Fruit fly (Drosophila melanogaster): ENCODE results near the gene CtsK1.
A peak's percentile ranks its signal among the peaks of the same experiment; 100 is the strongest.

CtsK1 gene

DNA sequence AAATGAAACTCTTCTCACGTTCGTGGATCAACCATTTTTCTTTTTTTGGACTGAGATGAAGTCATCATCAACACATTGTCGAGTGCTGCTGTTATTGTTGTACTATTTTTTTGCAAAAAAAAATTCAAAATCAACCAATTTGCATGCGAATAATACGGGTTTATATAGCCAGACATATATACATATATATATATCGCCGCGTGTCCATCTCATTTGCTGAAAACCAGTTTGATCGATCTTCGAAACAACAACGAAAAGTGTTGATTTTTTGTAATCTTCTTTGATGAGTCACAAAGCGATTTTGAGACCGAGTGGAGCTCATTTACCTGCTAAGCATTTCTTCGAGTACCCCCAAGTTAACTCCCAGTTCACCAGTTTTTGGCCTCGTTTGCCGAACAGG is 48.0 kb upstream of the CtsK1 start:
- no peak for TF ChIP-seq Bteb2 (GFP tag; optimal IDR thresholded peaks at IDR 0.05)
- TF ChIP-seq YL-1 (GFP tag; optimal IDR thresholded peaks at IDR 0.05): no peak
- no peak for TF ChIP-seq CG4404 (GFP tag; IDR thresholded peaks at IDR 0.05)
- no peak for TF ChIP-seq GATAe (GFP tag; conservative IDR thresholded peaks at IDR 0.05)
- TF ChIP-seq CG1602 (GFP tag; optimal IDR thresholded peaks at IDR 0.05): no peak
- no peak for TF ChIP-seq CG32767 (GFP tag; IDR thresholded peaks at IDR 0.05)
- no peak for TF ChIP-seq oc (tag; optimal IDR thresholded peaks at IDR 0.05)
- peak in 1 of 2 experiments; percentile 13 for TF ChIP-seq eve (GFP tag; optimal IDR thresholded peaks at IDR 0.05)
- TF ChIP-seq chinmo (GFP tag; IDR thresholded peaks at IDR 0.05; ENCODE audit: partially characterized antibody): peak; percentile 64; the same call in 1 of the 4 replicates
- no peak for TF ChIP-seq her (GFP tag; optimal IDR thresholded peaks at IDR 0.05)
- TF ChIP-seq fd102C (GFP tag; optimal IDR thresholded peaks at IDR 0.05): no peak
- TF ChIP-seq CG8388 (GFP tag; optimal IDR thresholded peaks at IDR 0.05): no peak
- TF ChIP-seq sima (GFP tag; optimal IDR thresholded peaks at IDR 0.05): no peak
- TF ChIP-seq lbe (GFP tag; optimal IDR thresholded peaks at IDR 0.05): peak; percentile 17
- no peak for TF ChIP-seq CG17568 (GFP tag; optimal IDR thresholded peaks at IDR 0.05)

- TF ChIP-seq Poxn (GFP tag; IDR thresholded peaks at IDR 0.05): no peak
- peak; percentile 0 for TF ChIP-seq Chrac-16 (GFP tag; optimal IDR thresholded peaks at IDR 0.05)
- peak in 1 of 2 experiments; percentile 90 for TF ChIP-seq Pdp1 (GFP tag; optimal IDR thresholded peaks at IDR 0.05)
- TF ChIP-seq Dref (GFP tag; IDR thresholded peaks at IDR 0.05): no peak
- TF ChIP-seq CG4360 (GFP tag; IDR thresholded peaks at IDR 0.05): no peak
- TF ChIP-seq Drgx (GFP tag; IDR thresholded peaks at IDR 0.05): peak; percentile 63
- no peak for TF ChIP-seq fd96Cb (tag; optimal IDR thresholded peaks at IDR 0.05)
- TF ChIP-seq ato (GFP tag; IDR thresholded peaks at IDR 0.05; ENCODE audit: partially characterized antibody): no peak
- TF ChIP-seq CG31388 (GFP tag; optimal IDR thresholded peaks at IDR 0.05): no peak
- no peak for TF ChIP-seq Scr (GFP tag; IDR thresholded peaks at IDR 0.05; ENCODE audit: partially characterized antibody)
- TF ChIP-seq Lpt (GFP tag; optimal IDR thresholded peaks at IDR 0.05): no peak
- no peak for TF ChIP-seq twi (tag; optimal IDR thresholded peaks at IDR 0.05)
- no peak for TF ChIP-seq CG16815 (GFP tag; optimal IDR thresholded peaks at IDR 0.05)
- TF ChIP-seq Dfd (GFP tag; optimal IDR thresholded peaks at IDR 0.05): no peak
- no peak for TF ChIP-seq CG2875 (GFP tag; optimal IDR thresholded peaks at IDR 0.05)
- TF ChIP-seq Sry-β (GFP tag; optimal IDR thresholded peaks at IDR 0.05): no peak
- TF ChIP-seq Med (GFP tag): peak; percentile 60
- TF ChIP-seq CG14710 (tag; optimal IDR thresholded peaks at IDR 0.05): no peak
- no peak for TF ChIP-seq C15 (GFP tag; IDR thresholded peaks at IDR 0.05)
- TF ChIP-seq CG6254 (GFP tag; optimal IDR thresholded peaks at IDR 0.05): no peak
- TF ChIP-seq CG6683 (GFP tag; optimal IDR thresholded peaks at IDR 0.05): no peak
- no peak for TF ChIP-seq peb (GFP tag; IDR thresholded peaks at IDR 0.05)
- TF ChIP-seq CG17328 (GFP tag; IDR thresholded peaks at IDR 0.05): peak; percentile 44; the same call in 1 of the 2 replicates
- TF ChIP-seq MTF-1 (GFP tag; optimal IDR thresholded peaks at IDR 0.05; ENCODE audit: borderline replicate concordance): no peak
- no peak for TF ChIP-seq Spps (tag; optimal IDR thresholded peaks at IDR 0.05)
- no peak for TF ChIP-seq CG6654 (GFP tag; optimal IDR thresholded peaks at IDR 0.05)
- TF ChIP-seq oc (tag; optimal IDR thresholded peaks at IDR 0.05): peak; percentile 38
- no peak for TF ChIP-seq Atf3 (GFP tag; optimal IDR thresholded peaks at IDR 0.05)
- TF ChIP-seq Fer1 (GFP tag; optimal IDR thresholded peaks at IDR 0.05): no peak
- TF ChIP-seq CG1832 (GFP tag; optimal IDR thresholded peaks at IDR 0.05): peak; percentile 90
- peak; percentile 16 for TF ChIP-seq phol (tag; optimal IDR thresholded peaks at IDR 0.05)
- TF ChIP-seq bcd (GFP tag; optimal IDR thresholded peaks at IDR 0.05): no peak
- 0 out of 2 replicates have a peak, but pooled peaks have one; percentile 24 for TF ChIP-seq CG5953 (GFP tag; IDR thresholded peaks at IDR 0.05)
- no peak for TF ChIP-seq tgo (GFP tag; IDR thresholded peaks at IDR 0.05)
- no peak for TF ChIP-seq CG6689 (GFP tag; IDR thresholded peaks at IDR 0.05)
Observed at dm6 chr3L:13949440-13950066, 44.5 kb upstream of the CtsK1 start.

All from whole organism, embryonic.